Worm (Caenorhabditis elegans): ENCODE measurements around the gene inf-1.
A peak's percentile ranks its signal among the peaks of the same experiment; 100 is the strongest.

The inf-1 gene

DNA sequence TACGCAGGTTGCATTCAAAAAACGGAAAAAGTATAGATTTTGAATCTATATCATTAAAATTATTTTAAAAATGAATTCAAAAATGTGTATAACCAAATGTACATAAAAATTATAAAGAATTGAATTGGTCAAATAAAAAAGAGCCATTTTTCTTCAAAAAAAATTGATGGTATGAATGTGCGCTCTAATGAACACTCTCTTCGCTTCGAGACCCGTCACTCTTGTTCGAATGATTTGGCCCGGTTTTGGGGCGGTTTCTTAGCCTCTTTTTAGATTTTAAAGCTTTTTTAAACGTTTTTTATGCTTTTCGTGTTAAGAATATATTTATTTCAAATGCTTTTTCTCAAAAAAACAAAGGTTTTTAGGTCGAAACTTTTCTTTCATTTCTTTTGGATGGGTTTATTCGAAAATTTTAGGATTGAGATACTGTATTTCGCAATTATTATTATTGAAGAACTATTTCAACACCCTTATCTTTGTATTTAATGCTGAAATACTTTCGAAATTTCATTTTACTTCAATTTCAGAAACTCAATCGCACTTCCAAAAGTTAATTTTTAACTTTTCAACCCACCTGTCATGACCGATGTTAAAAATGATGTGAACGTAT lies at the start of gene inf-1:
TSS of gene inf-1 (plus strand) at position 577 of the 610 bp plus-strand sequence.
- TF ChIP-seq med-1 (GFP tag; optimal IDR thresholded peaks at IDR 0.05; ENCODE audit: insufficient read depth) = no peak

DNA sequence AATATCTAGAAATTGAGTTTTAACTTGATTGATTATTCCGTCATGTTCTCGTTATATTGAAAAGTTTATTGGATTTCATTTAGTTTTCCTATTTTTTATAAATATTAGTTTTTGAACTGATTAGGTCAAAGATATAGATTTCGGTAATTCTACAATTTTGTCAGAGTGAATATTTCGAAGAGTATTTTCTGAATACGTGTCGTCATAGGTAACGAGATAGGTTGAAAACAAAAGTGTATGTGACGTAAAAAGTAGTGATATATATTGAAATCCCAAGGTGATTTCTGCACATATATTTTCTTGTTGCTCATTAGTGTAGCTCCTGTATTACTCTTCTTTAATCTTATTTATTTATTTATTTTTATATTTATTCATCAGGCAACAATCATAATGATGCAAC lies 49.1 kb upstream of the inf-1 start, which contains the start of gene K04C2.7:
TSS of gene K04C2.7 (plus strand) at position 301 of the 400 bp plus-strand sequence.
- TF ChIP-seq tab-1 (GFP tag; IDR thresholded peaks at IDR 0.05) = no peak
- no peak for TF ChIP-seq flt-1 (GFP tag; IDR thresholded peaks at IDR 0.05)
- TF ChIP-seq T22C8.4 (GFP tag; IDR thresholded peaks at IDR 0.05) = no peak
- TF ChIP-seq med-1 (GFP tag; optimal IDR thresholded peaks at IDR 0.05; ENCODE audit: insufficient read depth) = no peak

DNA sequence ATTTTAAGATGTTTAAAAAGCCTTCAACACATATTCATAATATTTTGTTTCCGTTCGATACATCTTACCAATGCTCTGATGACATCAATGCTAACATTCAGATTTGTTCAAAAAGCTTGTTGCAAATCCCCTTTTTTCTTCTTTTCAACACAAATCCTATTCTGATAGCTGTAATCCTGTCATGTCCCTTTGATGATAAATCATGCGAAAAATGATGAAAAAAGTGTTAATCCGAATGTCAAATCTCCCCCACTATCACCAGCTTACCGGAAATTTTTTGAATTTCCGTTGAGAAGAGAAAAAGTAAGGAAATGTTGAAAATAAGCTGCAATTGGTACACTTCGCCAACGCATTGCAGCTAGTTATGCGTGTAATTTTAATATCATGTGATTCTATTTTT lies 48.2 kb upstream of the inf-1 start:
- TF ChIP-seq klf-2 (GFP tag; conservative IDR thresholded peaks at IDR 0.05) = no peak
- TF ChIP-seq flt-1 (GFP tag; IDR thresholded peaks at IDR 0.05) = no peak
- no peak for TF ChIP-seq med-1 (GFP tag; optimal IDR thresholded peaks at IDR 0.05; ENCODE audit: insufficient read depth)
- no peak for TF ChIP-seq ztf-23 (GFP tag; IDR thresholded peaks at IDR 0.05)
- TF ChIP-seq tab-1 (GFP tag; IDR thresholded peaks at IDR 0.05) = no peak
- no peak for TF ChIP-seq ztf-29 (GFP tag; IDR thresholded peaks at IDR 0.05)
- TF ChIP-seq cog-1 (tag; optimal IDR thresholded peaks at IDR 0.05) = no peak
- no peak for TF ChIP-seq ref-1 (GFP tag; conservative IDR thresholded peaks at IDR 0.05)
- TF ChIP-seq T22C8.4 (GFP tag; IDR thresholded peaks at IDR 0.05) = no peak

DNA sequence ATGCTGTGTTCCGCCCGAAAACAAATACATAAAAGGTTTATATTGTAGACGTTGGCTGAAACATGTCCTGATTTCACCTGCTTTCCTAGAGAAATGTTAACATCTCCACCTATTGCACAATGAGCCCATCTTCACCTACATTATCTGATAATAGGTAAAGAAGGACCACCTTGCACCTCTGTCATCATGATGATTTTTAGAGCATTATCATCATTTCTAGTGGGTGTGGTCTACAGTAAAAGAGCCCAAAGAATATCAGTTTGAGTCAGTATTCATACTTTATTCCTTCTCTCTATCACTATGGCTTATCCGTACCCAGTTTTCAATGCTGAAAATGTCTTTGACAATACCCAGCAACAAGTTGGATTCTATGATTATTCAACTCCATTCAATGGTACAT lies 45.7 kb upstream of the inf-1 start, which contains the start of gene med-2:
TSS of gene med-2 (plus strand) at position 301 of the 400 bp plus-strand sequence.
- TF ChIP-seq flt-1 (GFP tag; IDR thresholded peaks at IDR 0.05) (no peak), klf-2 (GFP tag; conservative IDR thresholded peaks at IDR 0.05) (no peak), med-1 (GFP tag; optimal IDR thresholded peaks at IDR 0.05; ENCODE audit: insufficient read depth) (no peak), ztf-23 (GFP tag; IDR thresholded peaks at IDR 0.05) (no peak), ref-1 (GFP tag; conservative IDR thresholded peaks at IDR 0.05) (no peak), ztf-29 (GFP tag; IDR thresholded peaks at IDR 0.05) (no peak), cog-1 (tag; optimal IDR thresholded peaks at IDR 0.05) (no peak), T22C8.4 (GFP tag; IDR thresholded peaks at IDR 0.05) (no peak), tab-1 (GFP tag; IDR thresholded peaks at IDR 0.05) (no peak)

DNA sequence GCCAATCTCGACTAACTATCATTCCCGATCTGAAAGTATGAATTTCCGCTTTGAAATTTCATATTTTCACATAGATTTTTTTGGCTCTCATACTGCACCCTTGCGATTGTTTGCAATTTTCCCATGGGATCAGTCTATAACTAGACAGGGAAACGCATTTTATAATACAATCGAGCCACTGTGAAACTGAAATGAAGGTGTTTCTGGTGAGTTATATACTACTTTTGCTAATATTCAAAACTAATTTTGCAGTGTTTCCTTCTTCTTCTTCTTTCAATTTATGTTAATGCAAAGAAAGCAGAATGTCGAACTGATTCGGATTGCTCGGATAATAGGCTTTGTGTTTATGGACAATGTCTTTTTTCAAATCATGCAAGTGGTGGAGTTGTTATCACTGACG lies 44.0 kb upstream of the inf-1 start:
- no peak for TF ChIP-seq T22C8.4 (GFP tag; IDR thresholded peaks at IDR 0.05)
- TF ChIP-seq med-1 (GFP tag; optimal IDR thresholded peaks at IDR 0.05; ENCODE audit: insufficient read depth) = no peak
- TF ChIP-seq ztf-23 (GFP tag; IDR thresholded peaks at IDR 0.05) = no peak
- no peak for TF ChIP-seq cog-1 (tag; optimal IDR thresholded peaks at IDR 0.05)
- TF ChIP-seq klf-2 (GFP tag; conservative IDR thresholded peaks at IDR 0.05) = no peak
- TF ChIP-seq ref-1 (GFP tag; conservative IDR thresholded peaks at IDR 0.05) = no peak
- TF ChIP-seq flt-1 (GFP tag; IDR thresholded peaks at IDR 0.05) = no peak
- no peak for TF ChIP-seq tab-1 (GFP tag; IDR thresholded peaks at IDR 0.05)
- TF ChIP-seq ztf-29 (GFP tag; IDR thresholded peaks at IDR 0.05) = no peak

DNA sequence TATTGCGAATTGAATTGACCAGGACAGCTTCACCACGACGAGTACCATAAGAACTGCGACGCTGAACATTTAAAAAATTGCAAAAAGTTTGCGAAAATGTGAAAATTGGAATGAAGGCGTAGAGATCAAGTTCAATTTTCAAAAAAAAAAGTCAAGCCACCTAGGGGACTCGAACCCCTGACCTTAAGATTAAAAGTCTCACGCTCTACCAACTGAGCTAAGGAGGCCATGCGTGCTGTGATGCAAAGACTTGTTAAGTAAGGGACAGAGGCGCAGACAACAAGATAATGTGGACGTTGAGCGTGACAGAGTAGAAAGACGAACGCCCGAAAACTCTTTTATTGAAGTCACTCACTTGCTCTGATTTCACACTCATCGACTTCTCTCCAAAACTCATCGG lies 42.4 kb upstream of the inf-1 start:
- TF ChIP-seq flt-1 (GFP tag; IDR thresholded peaks at IDR 0.05) (peak; percentile 93), cog-1 (tag; optimal IDR thresholded peaks at IDR 0.05) (peak; percentile 67), tab-1 (GFP tag; IDR thresholded peaks at IDR 0.05) (peak; percentile 89), ztf-29 (GFP tag; IDR thresholded peaks at IDR 0.05) (peak; percentile 82), ztf-23 (GFP tag; IDR thresholded peaks at IDR 0.05) (peak; percentile 87), klf-2 (GFP tag; conservative IDR thresholded peaks at IDR 0.05) (peak; percentile 88), med-1 (GFP tag; optimal IDR thresholded peaks at IDR 0.05; ENCODE audit: insufficient read depth) (peak; percentile 38), ref-1 (GFP tag; conservative IDR thresholded peaks at IDR 0.05) (peak; percentile 77), T22C8.4 (GFP tag; IDR thresholded peaks at IDR 0.05) (peak; percentile 84)

DNA sequence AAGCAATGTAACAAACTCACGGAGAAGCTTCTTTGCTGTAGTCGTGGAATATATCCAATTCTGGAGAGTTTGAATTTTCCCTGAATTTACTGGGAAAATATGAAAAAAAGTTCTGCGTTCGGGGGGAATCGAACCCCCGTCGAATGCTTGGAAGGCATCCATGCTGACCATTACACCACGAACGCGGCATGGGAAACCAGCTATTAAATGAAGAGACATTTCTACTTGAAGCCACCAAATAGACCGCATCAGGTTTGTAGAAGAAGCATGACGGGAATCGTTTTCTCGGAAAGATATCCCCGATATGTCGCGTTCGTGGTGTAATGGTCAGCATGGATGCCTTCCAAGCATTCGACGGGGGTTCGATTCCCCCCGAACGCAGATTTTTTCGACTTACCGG lies 41.4 kb upstream of the inf-1 start:
- no peak for TF ChIP-seq cog-1 (tag; optimal IDR thresholded peaks at IDR 0.05)
- TF ChIP-seq T22C8.4 (GFP tag; IDR thresholded peaks at IDR 0.05) = no peak
- no peak for TF ChIP-seq ztf-29 (GFP tag; IDR thresholded peaks at IDR 0.05)
- TF ChIP-seq ztf-23 (GFP tag; IDR thresholded peaks at IDR 0.05) = 0 out of 2 replicates have a peak, but pooled peaks have one; percentile 65
- TF ChIP-seq flt-1 (GFP tag; IDR thresholded peaks at IDR 0.05) = 0 out of 2 replicates have a peak, but pooled peaks have one; percentile 39
- TF ChIP-seq tab-1 (GFP tag; IDR thresholded peaks at IDR 0.05) = peak; percentile 60; the same call in 1 of the 2 replicates
- no peak for TF ChIP-seq ref-1 (GFP tag; conservative IDR thresholded peaks at IDR 0.05)
- TF ChIP-seq klf-2 (GFP tag; conservative IDR thresholded peaks at IDR 0.05) = peak; percentile 64; the same call in 1 of the 2 replicates
- TF ChIP-seq med-1 (GFP tag; optimal IDR thresholded peaks at IDR 0.05; ENCODE audit: insufficient read depth) = no peak

DNA sequence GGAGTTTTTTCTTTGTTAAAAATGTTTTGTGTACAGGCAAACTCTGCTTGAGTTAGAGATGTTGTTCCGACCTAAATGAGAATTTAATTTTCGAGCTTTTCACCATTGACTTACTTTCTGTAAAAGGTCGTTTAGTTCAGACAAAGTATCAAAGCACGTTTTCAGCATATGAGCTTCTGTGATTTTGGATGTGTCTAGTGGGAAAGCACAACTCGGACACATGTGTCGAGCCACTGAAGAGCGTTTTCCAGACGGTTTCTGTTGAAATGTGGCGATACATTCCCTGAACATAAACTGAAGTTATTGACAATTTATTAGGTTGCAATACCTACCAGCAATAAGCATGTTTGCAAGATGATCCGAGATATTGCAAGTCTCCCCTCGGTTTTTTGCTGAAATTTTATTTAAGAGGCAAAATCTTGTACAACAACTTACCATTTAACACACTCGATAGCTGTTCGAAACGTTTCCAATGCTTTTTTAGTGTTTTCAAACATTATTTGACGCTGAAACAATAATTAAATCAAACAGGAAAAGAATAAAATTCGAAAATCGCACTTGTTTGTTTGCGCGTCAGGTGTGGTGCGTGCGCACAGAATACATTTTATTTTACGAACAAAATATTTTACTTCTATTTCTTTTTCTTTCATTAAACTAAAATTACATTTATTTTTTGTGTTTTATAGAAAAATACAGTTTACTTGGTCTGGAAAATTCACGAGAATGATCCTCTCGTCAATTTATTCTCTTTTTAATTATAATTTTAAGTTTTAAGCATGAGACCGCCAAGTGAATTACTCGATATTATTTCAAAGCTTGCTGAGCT lies 40.7 kb upstream of the inf-1 start, which contains the start of the genes brd-1 and K04C2.2:
TSS of gene brd-1 (minus strand) at position 506 of the 826 bp plus-strand sequence.
TSS of gene K04C2.2 (plus strand) at position 776 of the 826 bp plus-strand sequence.
- TF ChIP-seq ztf-29 (GFP tag; IDR thresholded peaks at IDR 0.05) (no peak), tab-1 (GFP tag; IDR thresholded peaks at IDR 0.05) (no peak), ztf-23 (GFP tag; IDR thresholded peaks at IDR 0.05) (no peak), med-1 (GFP tag; optimal IDR thresholded peaks at IDR 0.05; ENCODE audit: insufficient read depth) (no peak), T22C8.4 (GFP tag; IDR thresholded peaks at IDR 0.05) (no peak), cog-1 (tag; optimal IDR thresholded peaks at IDR 0.05) (no peak), klf-2 (GFP tag; conservative IDR thresholded peaks at IDR 0.05) (no peak), flt-1 (GFP tag; IDR thresholded peaks at IDR 0.05) (no peak), ref-1 (GFP tag; conservative IDR thresholded peaks at IDR 0.05) (no peak)

DNA sequence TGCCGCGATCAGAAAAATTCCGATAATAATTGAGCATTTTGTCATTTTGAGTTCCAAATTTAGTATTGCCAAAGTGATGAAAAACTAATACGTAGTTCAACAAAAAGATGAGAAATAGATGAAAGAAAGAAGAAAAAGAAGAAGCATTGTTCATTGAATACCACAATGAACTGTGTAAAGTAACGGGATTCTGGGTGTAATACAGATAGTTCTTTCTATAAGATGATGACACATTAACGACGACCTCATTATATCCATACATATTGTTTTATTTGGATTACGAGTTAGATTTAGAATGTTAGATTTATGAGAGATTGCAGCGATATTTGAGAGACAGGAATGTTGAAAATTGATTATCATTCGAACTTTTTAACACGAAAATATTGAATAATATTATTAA lies 38.4 kb upstream of the inf-1 start, which contains the start of gene K04C2.5:
TSS of gene K04C2.5 (minus strand) at position 101 of the 400 bp plus-strand sequence.
- TF ChIP-seq ref-1 (GFP tag; conservative IDR thresholded peaks at IDR 0.05) (no peak), ztf-29 (GFP tag; IDR thresholded peaks at IDR 0.05) (no peak), flt-1 (GFP tag; IDR thresholded peaks at IDR 0.05) (no peak), T22C8.4 (GFP tag; IDR thresholded peaks at IDR 0.05) (no peak), tab-1 (GFP tag; IDR thresholded peaks at IDR 0.05) (no peak), cog-1 (tag; optimal IDR thresholded peaks at IDR 0.05) (no peak), klf-2 (GFP tag; conservative IDR thresholded peaks at IDR 0.05) (no peak), ztf-23 (GFP tag; IDR thresholded peaks at IDR 0.05) (no peak), med-1 (GFP tag; optimal IDR thresholded peaks at IDR 0.05; ENCODE audit: insufficient read depth) (no peak)

Measured in whole organism, midembryonic.